Fruit fly (Drosophila melanogaster) whole organism, embryonic: ENCODE measurements around the gene TotM.

Source experiments
- CG15073 ChIP-seq: fragments of 200-800 bp; sonication (Bioruptor generic); optimal IDR thresholded peaks from 2 replicates; lab custom pipeline; 2016; ENCODE audit warnings: missing biosample characterization, missing genetic modification characterization
- CG2116 ChIP-seq: fragments of 200-800 bp; sonication (Bioruptor generic); optimal IDR thresholded peaks from 3 replicates; lab custom pipeline; 2018; ENCODE audit warnings: missing biosample characterization, mild to moderate bottlenecking, missing genetic modification characterization
- CG31224 ChIP-seq: fragments of 200-800 bp; sonication (Bioruptor generic); IDR thresholded peaks from 2 replicates; pipeline ENCODE4 v1.3.6; 2022; ENCODE audit warnings: missing biosample characterization, missing genetic modification characterization
- CrebB ChIP-seq: fragments of 200-800 bp; sonication (Bioruptor generic); optimal IDR thresholded peaks from 3 replicates; lab custom pipeline; 2018; ENCODE audit warnings: missing biosample characterization, mild to moderate bottlenecking, missing genetic modification characterization
- D19B ChIP-seq: fragments of 200-800 bp; sonication (Bioruptor generic); optimal IDR thresholded peaks from 2 replicates; lab custom pipeline; 2017; ENCODE audit warnings: missing biosample characterization, mild to moderate bottlenecking, missing genetic modification characterization
- Lpt ChIP-seq: fragments of >200 bp; optimal IDR thresholded peaks from 2 replicates; lab custom pipeline; 2018; ENCODE audit warnings: missing biosample characterization, missing genetic modification characterization
- Oaz ChIP-seq: fragments of 200-800 bp; sonication (Bioruptor generic); IDR thresholded peaks from 2 replicates; pipeline ENCODE4 v1.3.6; 2022; ENCODE audit warnings: missing biosample characterization, missing genetic modification characterization
- Ssrp ChIP-seq: fragments of 200-800 bp; sonication (Bioruptor generic); optimal IDR thresholded peaks from 2 replicates; lab custom pipeline; 2018; ENCODE audit warnings: missing biosample characterization, mild to moderate bottlenecking, missing genetic modification characterization, moderate library complexity
- esg ChIP-seq: fragments of 200-800 bp; sonication (Bioruptor generic); conservative IDR thresholded peaks from 2 replicates; pipeline ENCODE4 v1.3.6; 2022; ENCODE audit warnings: missing biosample characterization, missing genetic modification characterization
- ind ChIP-seq: fragments of 200-800 bp; sonication (Bioruptor generic); optimal IDR thresholded peaks from 3 replicates; lab custom pipeline; 2016; ENCODE audit warnings: missing biosample characterization, missing genetic modification characterization
- lbe ChIP-seq: fragments of 200-800 bp; sonication (Bioruptor generic); optimal IDR thresholded peaks from 2 replicates; lab custom pipeline; 2016; ENCODE audit warnings: missing biosample characterization, mild to moderate bottlenecking, missing genetic modification characterization
- ranshi ChIP-seq: fragments of 200-800 bp; sonication (Bioruptor generic); IDR thresholded peaks from 2 replicates; pipeline ENCODE4 v1.3.6; 2022; ENCODE audit warnings: missing biosample characterization, missing genetic modification characterization
- ssp ChIP-seq: fragments of 200-800 bp; sonication (Bioruptor generic); IDR thresholded peaks from 2 replicates; pipeline ENCODE4 v1.3.6; 2022; ENCODE audit warnings: missing biosample characterization, missing genetic modification characterization
- ttk ChIP-seq: fragments of 200-800 bp; sonication (Bioruptor generic); IDR thresholded peaks from 2 replicates; pipeline ENCODE4 v2.1.2; 2022; ENCODE audit warnings: missing biosample characterization, missing genetic modification characterization

dm6 chr2L:5367983-5368382, 38.3 kb downstream of the TotM start:
- no peak for TF ChIP-seq lbe (GFP tag; lab: Kevin White, UChicago)
- TF ChIP-seq ttk (GFP tag; lab: Robert Waterston, UW), result no peak
- TF ChIP-seq ssp (GFP tag; lab: Robert Waterston, UW), result no peak
- no peak for TF ChIP-seq Lpt (GFP tag; lab: Kevin White, UChicago)
- TF ChIP-seq D19B (GFP tag; lab: Kevin White, UChicago), result no peak
- no peak for TF ChIP-seq Oaz
- no peak for TF ChIP-seq ind (GFP tag; lab: Kevin White, UChicago)
- TF ChIP-seq CrebB (tag; lab: Kevin White, UChicago), result no peak
- no peak for TF ChIP-seq Ssrp (tag; lab: Kevin White, UChicago)
- TF ChIP-seq esg (GFP tag; lab: Robert Waterston, UW), result no peak
- TF ChIP-seq CG31224 (GFP tag; lab: Robert Waterston, UW), result no peak
- TF ChIP-seq ranshi, result no peak
- TF ChIP-seq CG15073 (GFP tag; lab: Kevin White, UChicago), result no peak
- no peak for TF ChIP-seq CG2116
